Fruit fly (Drosophila melanogaster) whole organism, adult: ENCODE results near the gene Prdm13.

Source experiments
- CG11617 ChIP-seq: fragments of 200-800 bp; sonication (Bioruptor generic); optimal IDR thresholded peaks from 2 replicates; lab custom pipeline; 2017; ENCODE audit warnings: mild to moderate bottlenecking, missing biosample characterization, missing genetic modification reagents, missing genetic modification characterization
- CG33017 ChIP-seq: fragments of 200-800 bp; sonication (Bioruptor generic); optimal IDR thresholded peaks from 2 replicates; lab custom pipeline; 2018; ENCODE audit warnings: missing biosample characterization, mild to moderate bottlenecking, missing genetic modification characterization, moderate library complexity
- CG5204 ChIP-seq: fragments of 200-800 bp; sonication (Bioruptor generic); optimal IDR thresholded peaks from 2 replicates; lab custom pipeline; 2016; ENCODE audit warnings: missing biosample characterization, missing genetic modification characterization
- Clk ChIP-seq: fragments of 200-800 bp; sonication (Bioruptor generic); optimal IDR thresholded peaks from 2 replicates; lab custom pipeline; 2017; ENCODE audit warnings: missing biosample characterization, missing genetic modification characterization
- Hr96 ChIP-seq: fragments of 200-800 bp; sonication (Bioruptor generic); optimal IDR thresholded peaks from 2 replicates; lab custom pipeline; 2016; ENCODE audit warnings: missing biosample characterization, missing genetic modification characterization
- Mnt ChIP-seq: fragments of 200-800 bp; sonication (Bioruptor generic); optimal IDR thresholded peaks from 2 replicates; lab custom pipeline; 2016; ENCODE audit warnings: missing biosample characterization, mild to moderate bottlenecking, missing genetic modification characterization
- cnc ChIP-seq, 2 experiments: fragments of >200 bp; optimal IDR thresholded peaks; 2 replicates each; lab custom pipeline; 2017
- kay ChIP-seq: fragments of 200-800 bp; sonication (Bioruptor generic); peaks from one replicate; lab custom pipeline; 2016; ENCODE audit warnings: missing biosample characterization, missing genetic modification characterization, borderline replicate concordance
- toe ChIP-seq: fragments of 200-800 bp; sonication (Bioruptor generic); optimal IDR thresholded peaks from 2 replicates; lab custom pipeline; 2016; ENCODE audit warnings: missing biosample characterization, missing genetic modification characterization

- TF ChIP-seq CG33017 (tag; lab: Kevin White, UChicago) (peak; percentile 70), Mnt (GFP tag; lab: Kevin White, UChicago) (peak; percentile 49), cnc (optimal IDR thresholded peaks at IDR 0.05; lab: Kevin White, UChicago) (no peak), kay (GFP tag; lab: Kevin White, UChicago) (no peak), CG11617 (GFP tag; lab: Kevin White, UChicago) (peak; percentile 61), CG5204 (peak; percentile 33), Hr96 (GFP tag; lab: Kevin White, UChicago) (peak; percentile 31), toe (GFP tag; lab: Kevin White, UChicago) (peak; percentile 53), Clk (GFP tag; lab: Kevin White, UChicago) (no peak)
These were observed 26.3 kb downstream of the Prdm13 start, which contains the start of the genes D19A and CG7386 for dm6 chr3L:6188995-6189927.
